Worm (Caenorhabditis elegans): ENCODE measurements around the gene nspb-3.
A peak's percentile ranks its signal among the peaks of the same experiment; 100 is the strongest.
"Not testable (repeated sequence)": the region's sequence is repeated elsewhere in the genome, so short reads cannot be mapped to it uniquely, and the experiment has no call there.

nspb-3 gene

ce11 chrIV:6595912-6596311 is 1.1 kb upstream of the nspb-3 start, which contains the start of gene F38A5.22:
TSS of gene F38A5.22 (minus strand) at chrIV:6595940.
- TF ChIP-seq zag-1 (tag; optimal IDR thresholded peaks at IDR 0.05) = no peak
- TF ChIP-seq ama-1 (optimal IDR thresholded peaks at IDR 0.05) = no peak
- no peak for TF ChIP-seq sea-2 (GFP tag; optimal IDR thresholded peaks at IDR 0.05)
- no peak for TF ChIP-seq egl-5 (tag; optimal IDR thresholded peaks at IDR 0.05)

ce11 chrIV:6591010-6591746 is 3.6 kb downstream of the nspb-3 start, which contains the start of the genes nspb-1 and nspb-2:
TSS of gene nspb-1 (minus strand) at chrIV:6591110.
TSS of gene nspb-2 (plus strand) at chrIV:6591696.
- not testable (repeated sequence) for TF ChIP-seq ceh-9 (tag; optimal IDR thresholded peaks at IDR 0.05); nhr-23 (tag; optimal IDR thresholded peaks at IDR 0.05); unc-62 (GFP tag; optimal IDR thresholded peaks at IDR 0.05)

ce11 chrIV:6590029-6590428 is 4.7 kb downstream of the nspb-3 start, which contains the start of the genes lec-11 and irld-7:
TSS of gene lec-11 (minus strand) at chrIV:6590154.
TSS of gene irld-7 (plus strand) at chrIV:6590360.
- no peak for TF ChIP-seq jun-1 (tag; optimal IDR thresholded peaks at IDR 0.05)
- no peak for TF ChIP-seq ZK546.5 (tag; optimal IDR thresholded peaks at IDR 0.05)
- TF ChIP-seq pqm-1 (tag; optimal IDR thresholded peaks at IDR 0.05) = peak; percentile 69
- TF ChIP-seq aly-2 (tag; optimal IDR thresholded peaks at IDR 0.05) = no peak
- TF ChIP-seq fkh-2 (tag; optimal IDR thresholded peaks at IDR 0.05) = no peak
- no peak for TF ChIP-seq nhr-43 (tag; optimal IDR thresholded peaks at IDR 0.05; ENCODE audit: poor library complexity, severe bottlenecking)
- no peak for TF ChIP-seq unc-39 (tag; optimal IDR thresholded peaks at IDR 0.05)
- peak; percentile 72 for TF ChIP-seq elt-2 (tag; optimal IDR thresholded peaks at IDR 0.05)

ce11 chrIV:6588080-6588613 is 6.6 kb downstream of the nspb-3 start:
- no peak for TF ChIP-seq elt-2 (tag; optimal IDR thresholded peaks at IDR 0.05)
- no peak for TF ChIP-seq nhr-25 (tag; optimal IDR thresholded peaks at IDR 0.05)
- no peak for TF ChIP-seq zag-1 (tag; optimal IDR thresholded peaks at IDR 0.05)
- no peak for TF ChIP-seq mml-1 (tag; optimal IDR thresholded peaks at IDR 0.05)
- no peak for TF ChIP-seq egl-5 (tag; optimal IDR thresholded peaks at IDR 0.05)
- no peak for TF ChIP-seq lsy-12 (tag; optimal IDR thresholded peaks at IDR 0.05)
- TF ChIP-seq nfya-1 (tag; optimal IDR thresholded peaks at IDR 0.05; ENCODE audit: insufficient read depth) = no peak
- no peak for TF ChIP-seq tbx-2 (tag; optimal IDR thresholded peaks at IDR 0.05)
- TF ChIP-seq fkh-10 (GFP tag; optimal IDR thresholded peaks at IDR 0.05) = no peak
- no peak for TF ChIP-seq eor-1 (tag; optimal IDR thresholded peaks at IDR 0.05)
- no peak for TF ChIP-seq ztf-4 (tag; optimal IDR thresholded peaks at IDR 0.05)
- no peak for TF ChIP-seq pqm-1 (tag; optimal IDR thresholded peaks at IDR 0.05)
- no peak for TF ChIP-seq unc-62 (GFP tag; optimal IDR thresholded peaks at IDR 0.05)
- no peak for TF ChIP-seq nhr-77 (tag; optimal IDR thresholded peaks at IDR 0.05)

- TF ChIP-seq ceh-82 (tag; optimal IDR thresholded peaks at IDR 0.05) (no peak), elt-2 (tag; optimal IDR thresholded peaks at IDR 0.05) (peak; percentile 28), mml-1 (tag; optimal IDR thresholded peaks at IDR 0.05) (no peak), ceh-9 (tag; optimal IDR thresholded peaks at IDR 0.05) (no peak), fos-1 (tag; optimal IDR thresholded peaks at IDR 0.05) (no peak), egl-5 (tag; optimal IDR thresholded peaks at IDR 0.05) (peak; percentile 71), nhr-67 (tag; optimal IDR thresholded peaks at IDR 0.05) (no peak), nhr-23 (tag; optimal IDR thresholded peaks at IDR 0.05) (peak; percentile 85), ZK546.5 (tag; optimal IDR thresholded peaks at IDR 0.05) (no peak), lsy-12 (tag; optimal IDR thresholded peaks at IDR 0.05) (peak; percentile 27), jun-1 (tag; optimal IDR thresholded peaks at IDR 0.05) (peak; percentile 34), pqm-1 (tag; optimal IDR thresholded peaks at IDR 0.05) (peak; percentile 62), daf-12 (tag; optimal IDR thresholded peaks at IDR 0.05) (no peak), lin-15B (tag; optimal IDR thresholded peaks at IDR 0.05) (peak; percentile 94), fkh-10 (GFP tag; optimal IDR thresholded peaks at IDR 0.05) (peak; percentile 44), egl-27 (tag; optimal IDR thresholded peaks at IDR 0.05) (no peak), ama-1 (optimal IDR thresholded peaks at IDR 0.05) (no peak), lin-39 (tag; optimal IDR thresholded peaks at IDR 0.05) (peak; percentile 64), pha-4 (tag; optimal IDR thresholded peaks at IDR 0.05) (peak; percentile 97), nhr-12 (tag; optimal IDR thresholded peaks at IDR 0.05) (no peak), hmg-11 (tag; optimal IDR thresholded peaks at IDR 0.05) (peak; percentile 76), elt-1 (tag; optimal IDR thresholded peaks at IDR 0.05) (no peak), nhr-43 (tag; optimal IDR thresholded peaks at IDR 0.05; ENCODE audit: poor library complexity, severe bottlenecking) (peak; percentile 69), unc-62 (GFP tag; optimal IDR thresholded peaks at IDR 0.05) (no peak), nhr-25 (tag; optimal IDR thresholded peaks at IDR 0.05) (peak; percentile 89), nhr-237 (tag; optimal IDR thresholded peaks at IDR 0.05) (no peak), nhr-77 (tag; optimal IDR thresholded peaks at IDR 0.05) (no peak), snpc-4 (tag; optimal IDR thresholded peaks at IDR 0.05) (peak; percentile 82), tbx-2 (tag; optimal IDR thresholded peaks at IDR 0.05) (no peak), sea-2 (GFP tag; optimal IDR thresholded peaks at IDR 0.05) (no peak), ceh-28 (tag; optimal IDR thresholded peaks at IDR 0.05) (peak; percentile 18), eor-1 (tag; optimal IDR thresholded peaks at IDR 0.05) (no peak), ztf-4 (tag; optimal IDR thresholded peaks at IDR 0.05) (no peak), nhr-11 (tag; optimal IDR thresholded peaks at IDR 0.05) (no peak)
Observed at ce11 chrIV:6585397-6585921, 9.3 kb downstream of the nspb-3 start, which contains the start of the genes F38A5.2 and dnj-11. TSS of gene F38A5.2 (minus strand) at chrIV:6585400. TSS of gene dnj-11 (plus strand) at chrIV:6585871.

All from whole organism, L3 larva.